Worm (Caenorhabditis elegans) whole organism, mixed stage, embryonic: ENCODE data around the gene F59A1.11.

ENCODE experiments used
- nhr-12 ChIP-seq: fragments of 150-350 bp; optimal IDR thresholded peaks from 2 replicates; lab custom pipeline; 2014; ENCODE audit warnings: missing biosample characterization, missing genetic modification characterization
- nhr-237 ChIP-seq: fragments of 150-350 bp; optimal IDR thresholded peaks from 2 replicates; lab custom pipeline; 2014; ENCODE audit warnings: missing biosample characterization, missing genetic modification characterization
- snpc-4 ChIP-seq: fragments of 150-350 bp; optimal IDR thresholded peaks from 2 replicates; lab custom pipeline; 2014; ENCODE audit warnings: missing biosample characterization, missing genetic modification characterization
- unc-62 ChIP-seq: fragments of 150-350 bp; optimal IDR thresholded peaks from 2 replicates; lab custom pipeline; 2014; ENCODE audit warnings: missing biosample characterization, missing genetic modification reagents, missing genetic modification characterization

ce11 chrV:17683290-17683689, 17.5 kb upstream of the F59A1.11 start:
- no peak for TF ChIP-seq nhr-12 (tag; lab: Kevin White, UChicago)
- no peak for TF ChIP-seq snpc-4
- no peak for TF ChIP-seq unc-62
- TF ChIP-seq nhr-237 (tag; lab: Kevin White, UChicago) = no peak
